Fruit fly (Drosophila melanogaster) whole organism, prepupa: ENCODE results near the gene Clk.

Experiments used
- CG11762 ChIP-seq: fragments of 200-800 bp; sonication (Bioruptor generic); optimal IDR thresholded peaks from 3 replicates; lab custom pipeline; 2016; ENCODE audit warnings: missing biosample characterization, missing genetic modification characterization; ENCODE audit not compliant: insufficient read depth
- CG15336 ChIP-seq: fragments of 200-800 bp; sonication (Bioruptor generic); IDR thresholded peaks from 2 replicates; pipeline ENCODE4 v1.3.6; 2022; ENCODE audit warnings: missing biosample characterization, missing genetic modification characterization
- CG16779 ChIP-seq: fragments of 200-800 bp; sonication (Bioruptor generic); optimal IDR thresholded peaks from 3 replicates; lab custom pipeline; 2017; ENCODE audit warnings: missing biosample characterization, mild to moderate bottlenecking, missing genetic modification characterization
- CG4318 ChIP-seq: fragments of 200-800 bp; sonication (Bioruptor generic); optimal IDR thresholded peaks from 3 replicates; lab custom pipeline; 2017; ENCODE audit warnings: missing biosample characterization, mild to moderate bottlenecking, missing genetic modification characterization
- CG6854 ChIP-seq: fragments of 200-800 bp; sonication (Bioruptor generic); optimal IDR thresholded peaks from 2 replicates; lab custom pipeline; 2017; ENCODE audit warnings: missing biosample characterization, mild to moderate bottlenecking, missing genetic modification characterization
- CG7368 ChIP-seq: fragments of 200-800 bp; sonication (Bioruptor generic); optimal IDR thresholded peaks from 3 replicates; lab custom pipeline; 2016; ENCODE audit warnings: missing biosample characterization, missing genetic modification characterization
- CG8632 ChIP-seq: fragments of 200-800 bp; sonication (Bioruptor generic); optimal IDR thresholded peaks from 3 replicates; lab custom pipeline; 2016; ENCODE audit warnings: missing biosample characterization, missing genetic modification characterization
- cyc ChIP-seq: fragments of 200-800 bp; sonication (Bioruptor generic); optimal IDR thresholded peaks from 3 replicates; lab custom pipeline; 2016; ENCODE audit warnings: missing biosample characterization, missing genetic modification characterization
- fd59A ChIP-seq: fragments of 200-800 bp; sonication (Bioruptor generic); optimal IDR thresholded peaks from 2 replicates; lab custom pipeline; 2017; ENCODE audit warnings: missing biosample characterization, mild to moderate bottlenecking, missing genetic modification characterization, missing genetic modification reagents
- svp ChIP-seq: fragments of 200-800 bp; sonication (Bioruptor generic); peaks from one replicate; lab custom pipeline; 2016; ENCODE audit warnings: missing biosample characterization, missing genetic modification characterization

- TF ChIP-seq CG11762 (GFP tag; lab: Kevin White, UChicago) = no peak
- no peak for TF ChIP-seq fd59A (GFP tag; lab: Kevin White, UChicago)
- TF ChIP-seq CG8632 = no peak
- TF ChIP-seq svp (GFP tag; lab: Kevin White, UChicago) = no peak
- TF ChIP-seq CG7368 = no peak
- no peak for TF ChIP-seq CG15336 (GFP tag; lab: Robert Waterston, UW)
- no peak for TF ChIP-seq cyc (GFP tag; lab: Kevin White, UChicago)
- TF ChIP-seq CG4318 (GFP tag; lab: Kevin White, UChicago) = no peak
- no peak for TF ChIP-seq CG6854 (GFP tag; lab: Kevin White, UChicago)
- TF ChIP-seq CG16779 = no peak
Measured at dm6 chr3L:7786263-7786662, 10.9 kb upstream of the Clk start.
